Worm (Caenorhabditis elegans): ENCODE data around the gene npl-4.1.

The npl-4.1 gene

DNA sequence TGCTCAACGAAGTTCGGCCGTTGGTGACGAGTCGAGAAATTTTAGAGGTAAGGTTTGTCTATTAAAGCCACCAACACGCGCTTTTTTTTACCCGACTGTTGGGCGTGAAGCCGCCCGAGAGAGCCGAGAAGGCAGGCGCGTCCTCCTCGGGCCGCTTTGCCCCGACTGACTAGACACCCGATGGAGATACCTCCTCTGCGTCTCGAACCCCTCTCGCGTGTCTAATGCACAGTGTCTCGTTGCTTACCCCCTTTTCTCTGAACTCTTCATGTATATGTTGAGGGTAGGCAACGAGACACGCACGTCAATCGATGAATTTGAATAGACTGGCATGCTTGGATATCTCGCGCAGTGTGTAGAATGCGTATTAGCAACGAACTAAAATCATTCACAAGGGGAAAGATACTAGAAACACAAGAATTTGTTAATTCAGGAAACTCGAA, 30.6 kb downstream of the npl-4.1 start (continued):
- peak; percentile 37 for TF ChIP-seq dpl-1 (GFP tag; optimal IDR thresholded peaks at IDR 0.05)
- TF ChIP-seq nhr-48 (tag; optimal IDR thresholded peaks at IDR 0.05): peak; percentile 73
- TF ChIP-seq nhr-77 (tag; optimal IDR thresholded peaks at IDR 0.05): peak; percentile 79
- TF ChIP-seq mes-2 (tag; optimal IDR thresholded peaks at IDR 0.05; ENCODE audit: poor library complexity, severe bottlenecking): peak; percentile 86

DNA sequence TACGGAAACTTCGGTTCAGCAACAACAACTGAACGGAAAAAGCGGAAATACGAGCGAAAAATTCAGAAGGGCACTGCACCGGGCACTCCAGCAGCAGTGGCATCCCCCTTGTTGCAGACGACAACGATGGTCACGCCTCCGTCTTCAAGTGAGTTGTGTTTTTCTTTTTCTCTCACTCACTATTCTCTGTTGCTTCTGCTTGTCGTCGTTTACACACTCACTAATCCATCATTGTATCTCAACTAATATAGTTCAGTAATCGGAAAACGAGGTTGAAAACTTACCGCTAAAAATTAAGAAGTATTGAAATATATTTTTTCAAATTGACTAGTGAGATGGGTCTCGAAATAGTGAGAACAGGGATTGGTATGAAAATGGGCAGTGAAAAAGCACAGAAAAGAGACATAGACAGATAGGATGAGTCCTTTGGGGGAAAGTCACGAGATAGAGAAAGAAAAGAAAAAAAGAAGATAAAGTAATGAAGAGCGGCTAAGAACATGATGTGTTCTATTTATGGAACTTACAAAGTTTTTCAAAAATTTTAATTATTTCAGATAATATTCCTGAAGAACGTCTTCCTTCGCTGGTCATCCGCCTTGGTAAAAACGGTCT, 32.1 kb downstream of the npl-4.1 start:
- TF ChIP-seq hlh-30 (tag; optimal IDR thresholded peaks at IDR 0.05; ENCODE audit: insufficient read depth) (peak; percentile 73), sdz-12 (GFP tag; optimal IDR thresholded peaks at IDR 0.05) (peak; percentile 5), rbr-2 (tag; optimal IDR thresholded peaks at IDR 0.05) (peak; percentile 13), unc-62 (GFP tag; optimal IDR thresholded peaks at IDR 0.05 in 1 of 2) (peak in 1 of 2 experiments; percentile 91), unc-62 (tag; optimal IDR thresholded peaks at IDR 0.05) (no peak), Y48G9A.11 (GFP tag; IDR thresholded peaks at IDR 0.05) (0 out of 2 replicates have a peak, but pooled peaks have one; percentile 37), Y105C5A.15 (GFP tag; IDR thresholded peaks at IDR 0.05) (no peak), mep-1 (tag; optimal IDR thresholded peaks at IDR 0.05) (peak; percentile 8), lsy-2 (tag; optimal IDR thresholded peaks at IDR 0.05) (peak in 1 of 2 experiments; percentile 50), aha-1 (tag) (peak; percentile 70), nhr-77 (tag; optimal IDR thresholded peaks at IDR 0.05) (no peak)

DNA sequence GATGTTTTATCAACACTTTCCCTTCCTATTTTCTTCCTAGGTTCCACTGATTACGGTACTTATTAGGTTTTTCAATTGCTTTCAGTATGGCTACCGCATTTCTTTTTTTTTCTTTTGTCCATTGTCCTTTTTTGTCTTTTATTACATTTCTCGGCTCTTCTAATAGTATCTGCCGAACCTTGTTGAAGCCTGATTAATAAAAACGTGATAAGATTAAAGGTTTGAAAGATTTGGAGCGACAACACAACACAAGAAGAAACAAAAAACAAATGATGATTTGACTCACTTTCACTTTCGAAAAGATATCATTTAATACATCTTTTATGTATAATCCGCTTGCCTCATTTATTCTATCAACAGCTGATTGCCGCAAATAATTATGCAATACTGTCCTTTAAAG, 33.9 kb downstream of the npl-4.1 start, which contains the start of gene C25H3.15:
TSS of gene C25H3.15 (plus strand) at position 301 of the 400 bp plus-strand sequence.
- TF ChIP-seq unc-39 (tag; optimal IDR thresholded peaks at IDR 0.05) (no peak), snpc-1.2 (GFP tag; IDR thresholded peaks at IDR 0.05) (no peak), lin-15B (tag; optimal IDR thresholded peaks at IDR 0.05) (no peak), zag-1 (tag; optimal IDR thresholded peaks at IDR 0.05) (no peak), php-3 (GFP tag; IDR thresholded peaks at IDR 0.05) (no peak), Y48G9A.11 (GFP tag; IDR thresholded peaks at IDR 0.05) (no peak), lin-13 (GFP tag; optimal IDR thresholded peaks at IDR 0.05) (no peak), ceh-20 (GFP tag; IDR thresholded peaks at IDR 0.05) (no peak), rbr-2 (tag; optimal IDR thresholded peaks at IDR 0.05) (no peak), mes-2 (tag; optimal IDR thresholded peaks at IDR 0.05; ENCODE audit: poor library complexity, severe bottlenecking) (no peak), F10B5.3 (tag; optimal IDR thresholded peaks at IDR 0.05) (no peak), fos-1 (tag; optimal IDR thresholded peaks at IDR 0.05) (no peak), jun-1 (tag; optimal IDR thresholded peaks at IDR 0.05) (no peak), lin-1 (GFP tag; IDR thresholded peaks at IDR 0.05) (no peak), zfp-2 (tag; optimal IDR thresholded peaks at IDR 0.05) (no peak)

DNA sequence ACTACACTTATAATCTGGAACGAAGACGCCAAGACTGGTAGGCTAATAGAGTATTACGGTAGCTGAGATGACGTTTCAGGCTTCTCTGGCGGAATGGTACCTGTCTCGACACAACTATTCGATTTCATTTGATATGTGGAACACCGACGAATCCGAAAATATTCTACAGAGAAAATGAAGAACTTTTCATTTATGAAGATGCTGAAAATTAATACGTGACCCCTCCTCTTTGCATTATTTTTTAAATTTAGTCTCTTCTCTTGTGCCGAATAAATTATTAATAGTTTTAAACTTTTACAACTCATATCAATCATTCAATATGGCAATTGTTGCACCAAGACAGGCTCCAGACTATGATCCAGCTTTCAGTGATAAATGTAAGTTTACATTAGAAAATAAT, 34.8 kb downstream of the npl-4.1 start, which contains the start of gene C25H3.16:
TSS of gene C25H3.16 (plus strand) at position 301 of the 400 bp plus-strand sequence.
- TF ChIP-seq egl-27 (tag; optimal IDR thresholded peaks at IDR 0.05) (no peak), unc-130 (GFP tag; optimal IDR thresholded peaks at IDR 0.05) (no peak), nhr-48 (tag; optimal IDR thresholded peaks at IDR 0.05) (no peak), ceh-44 (GFP tag; IDR thresholded peaks at IDR 0.05) (no peak), zip-11 (GFP tag; IDR thresholded peaks at IDR 0.05) (no peak), skn-1 (tag; optimal IDR thresholded peaks at IDR 0.05) (no peak), hlh-30 (tag; optimal IDR thresholded peaks at IDR 0.05; ENCODE audit: insufficient read depth) (no peak), Y75B8A.6 (GFP tag; IDR thresholded peaks at IDR 0.05) (no peak), nhr-28 (tag; optimal IDR thresholded peaks at IDR 0.05) (no peak), dmd-9 (GFP tag; IDR thresholded peaks at IDR 0.05) (no peak), fos-1 (tag; optimal IDR thresholded peaks at IDR 0.05) (no peak), dpl-1 (GFP tag; optimal IDR thresholded peaks at IDR 0.05) (no peak), F37D6.2 (tag; optimal IDR thresholded peaks at IDR 0.05) (no peak)

All from whole organism, L4 larva.